Worm (Caenorhabditis elegans) whole organism, late embryonic: Measurements from ENCODE around the gene F55G7.5.

Source experiments
- ceh-6 ChIP-seq: fragments of 200-800 bp; sonication (Bioruptor generic); optimal IDR thresholded peaks from 2 replicates; lab custom pipeline; 2018; ENCODE audit warnings: mild to moderate bottlenecking, missing genetic modification characterization, missing compliant biosample characterization
- pha-2 ChIP-seq: sonication (generic microtip); optimal IDR thresholded peaks from 2 replicates; lab custom pipeline; 2017; ENCODE audit warnings: mild to moderate bottlenecking, missing genetic modification characterization, missing compliant biosample characterization

DNA sequence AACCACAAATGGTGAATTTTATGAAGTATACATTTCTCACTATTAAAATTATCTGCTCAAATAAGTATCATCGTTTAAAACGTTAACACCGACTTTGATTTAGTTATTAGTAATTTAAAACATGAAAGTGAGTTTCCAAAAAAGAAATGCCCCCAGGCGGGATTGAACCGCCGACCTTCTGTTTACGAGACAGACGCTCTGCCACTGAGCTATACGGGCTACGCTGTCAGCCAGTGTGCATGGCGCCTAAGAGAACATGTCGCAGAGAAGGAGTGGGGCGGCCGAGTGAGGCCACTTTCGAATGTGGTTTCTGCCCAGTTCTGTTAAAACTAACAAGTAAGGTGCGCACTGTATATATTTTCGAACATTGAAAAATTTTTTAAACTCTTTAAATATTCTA lies 3.8 kb downstream of the F55G7.5 start:
- TF ChIP-seq ceh-6 (GFP tag; lab: Kevin White, UChicago) (peak; percentile 67), pha-2 (tag; lab: Kevin White, UChicago) (peak; percentile 56)
